Worm (Caenorhabditis elegans) whole organism, L1 larva: Measurements from ENCODE around the gene F46C3.6.

Experiments
- C34B4.2 ChIP-seq: sonication (generic microtip); optimal IDR thresholded peaks from 2 replicates; lab custom pipeline; 2017; ENCODE audit warnings: mild to moderate bottlenecking, missing genetic modification characterization, missing compliant biosample characterization
- blmp-1 ChIP-seq: fragments of 150-350 bp; optimal IDR thresholded peaks from 2 replicates; lab custom pipeline; 2014; ENCODE audit warnings: missing biosample characterization, missing genetic modification characterization
- ces-1 ChIP-seq: fragments of 150-350 bp; optimal IDR thresholded peaks from 2 replicates; lab custom pipeline; 2014; ENCODE audit warnings: missing biosample characterization, missing genetic modification reagents, missing genetic modification characterization
- lin-15B ChIP-seq: fragments of 150-350 bp; sonication (generic microtip); optimal IDR thresholded peaks from 3 replicates; lab custom pipeline; 2014; ENCODE audit warnings: missing biosample characterization, missing genetic modification characterization
- lin-39 ChIP-seq: fragments of 150-350 bp; optimal IDR thresholded peaks from 2 replicates; lab custom pipeline; 2014; ENCODE audit warnings: missing biosample characterization, missing genetic modification reagents, missing genetic modification characterization
- lsy-2 ChIP-seq, 2 experiments: fragments of 150-350 bp; optimal IDR thresholded peaks; 2 replicates each; lab custom pipeline; 2014; ENCODE audit warnings: missing biosample characterization in 2 of 2, missing genetic modification characterization in 2 of 2
- mdl-1 ChIP-seq, 2 experiments: fragments of 150-350 bp; optimal IDR thresholded peaks; 2 replicates each; lab custom pipeline; 2014 to 2017; ENCODE audit warnings: missing biosample characterization in 2 of 2, missing genetic modification characterization in 2 of 2, inconsistent platforms in 1 of 2
- nhr-28 ChIP-seq: fragments of 150-350 bp; optimal IDR thresholded peaks from 2 replicates; lab custom pipeline; 2014; ENCODE audit warnings: missing biosample characterization, missing genetic modification characterization
- nhr-47 ChIP-seq: sonication (generic microtip); optimal IDR thresholded peaks from 2 replicates; lab custom pipeline; 2016; ENCODE audit warnings: mild to moderate bottlenecking, missing genetic modification characterization, moderate library complexity, missing compliant biosample characterization
- nhr-90 ChIP-seq: sonication (generic microtip); optimal IDR thresholded peaks from 2 replicates; lab custom pipeline; 2016; ENCODE audit warnings: mild to moderate bottlenecking, missing genetic modification characterization, missing compliant biosample characterization; ENCODE audit not compliant: poor library complexity
- unc-86 ChIP-seq: sonication (generic microtip); optimal IDR thresholded peaks from 2 replicates; lab custom pipeline; 2016; ENCODE audit warnings: missing genetic modification characterization, missing compliant biosample characterization

DNA sequence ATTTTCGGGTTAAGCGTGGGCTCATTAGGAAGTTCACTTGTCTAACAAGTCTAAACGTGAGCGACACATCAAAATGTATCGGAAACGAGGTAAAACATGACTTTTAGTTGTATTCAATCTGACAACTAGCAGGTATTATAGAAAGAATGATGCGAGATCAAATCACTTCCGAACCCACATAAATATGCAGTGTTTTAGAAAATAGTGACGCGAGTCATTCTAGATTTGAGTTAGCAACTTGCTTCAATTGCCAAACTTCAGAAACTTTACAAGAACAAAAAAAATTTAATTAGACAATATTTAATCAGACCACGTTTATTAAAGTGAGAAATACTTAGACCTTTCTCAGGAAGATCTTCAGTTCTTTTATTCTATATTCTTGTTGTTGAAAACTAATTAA, 36.8 kb upstream of the F46C3.6 start:
- TF ChIP-seq nhr-90 (tag; lab: Kevin White, UChicago) (no peak), lin-15B (tag; lab: Kevin White, UChicago) (no peak), lin-39 (tag; lab: Kevin White, UChicago) (no peak), ces-1 (GFP tag; lab: Kevin White, UChicago) (no peak), blmp-1 (tag; lab: Kevin White, UChicago) (no peak), nhr-28 (tag; lab: Kevin White, UChicago) (no peak), C34B4.2 (tag; lab: Kevin White, UChicago) (no peak), lsy-2 (tag; optimal IDR thresholded peaks at IDR 0.05; lab: Kevin White, UChicago) (no peak), nhr-47 (no peak), unc-86 (no peak), mdl-1 (tag; optimal IDR thresholded peaks at IDR 0.05; lab: Kevin White, UChicago) (no peak)
